Worm (Caenorhabditis elegans) whole organism, late embryonic: ENCODE results near the gene C05B5.17.

ENCODE experiments used
- ceh-22 ChIP-seq: sonication (generic microtip); optimal IDR thresholded peaks from 2 replicates; lab custom pipeline; 2017; ENCODE audit warnings: missing biosample characterization, missing genetic modification characterization
- eyg-1 ChIP-seq: sonication (generic microtip); optimal IDR thresholded peaks from 2 replicates; lab custom pipeline; 2016; ENCODE audit warnings: missing genotype, missing genetic modification characterization, missing compliant biosample characterization
- gmeb-2 ChIP-seq: sonication (generic microtip); optimal IDR thresholded peaks from 2 replicates; lab custom pipeline; 2016; ENCODE audit warnings: missing genetic modification characterization, inconsistent platforms, missing compliant biosample characterization
- hlh-15 ChIP-seq: sonication (generic microtip); optimal IDR thresholded peaks from 2 replicates; lab custom pipeline; 2016; ENCODE audit warnings: missing genetic modification characterization, missing compliant biosample characterization
- lin-11 ChIP-seq: fragments of 200-800 bp; sonication (Bioruptor generic); optimal IDR thresholded peaks from 2 replicates; lab custom pipeline; 2018; ENCODE audit warnings: mild to moderate bottlenecking, missing genetic modification characterization, missing compliant biosample characterization
- pqm-1 ChIP-seq: sonication (generic microtip); optimal IDR thresholded peaks from 2 replicates; lab custom pipeline; 2016; ENCODE audit warnings: missing genetic modification characterization, missing compliant biosample characterization

- TF ChIP-seq hlh-15 (tag; lab: Kevin White, UChicago) = no peak
- no peak for TF ChIP-seq pqm-1 (tag; lab: Kevin White, UChicago)
- TF ChIP-seq gmeb-2 (tag; lab: Kevin White, UChicago) = no peak
- no peak for TF ChIP-seq ceh-22 (tag; lab: Kevin White, UChicago)
- no peak for TF ChIP-seq eyg-1 (tag; lab: Kevin White, UChicago)
- no peak for TF ChIP-seq lin-11 (tag; lab: Kevin White, UChicago)
These were observed 11.0 kb upstream of the C05B5.17 start, which contains the start of gene fbxa-155 for ce11 chrIII:10010117-10010516.
